Fruit fly (Drosophila melanogaster) whole organism, embryonic: ENCODE measurements around the gene CG17177.

Experiments
- Antp ChIP-seq: fragments of 200-800 bp; sonication (Bioruptor generic); optimal IDR thresholded peaks from 3 replicates; lab custom pipeline; 2016; ENCODE audit warnings: missing biosample characterization, missing genetic modification characterization
- Blimp-1 ChIP-seq: fragments of 200-800 bp; sonication (Bioruptor generic); optimal IDR thresholded peaks from 3 replicates; lab custom pipeline; 2018; ENCODE audit warnings: missing biosample characterization, missing genetic modification characterization, mild to moderate bottlenecking, moderate library complexity, missing genetic modification reagents
- CG10431 ChIP-seq: fragments of 200-800 bp; sonication (Bioruptor generic); optimal IDR thresholded peaks from 3 replicates; lab custom pipeline; 2018; ENCODE audit warnings: missing biosample characterization, mild to moderate bottlenecking, missing genetic modification characterization
- CG10462 ChIP-seq: fragments of 200-800 bp; sonication (Bioruptor generic); optimal IDR thresholded peaks from 2 replicates; lab custom pipeline; 2016; ENCODE audit warnings: missing biosample characterization, missing genetic modification characterization
- CG10543 ChIP-seq: fragments of 200-800 bp; sonication (Bioruptor generic); optimal IDR thresholded peaks from 3 replicates; lab custom pipeline; 2017; ENCODE audit warnings: missing biosample characterization, mild to moderate bottlenecking, missing genetic modification characterization, moderate library complexity
- CG12104 ChIP-seq: fragments of 200-800 bp; sonication (Bioruptor generic); optimal IDR thresholded peaks from 3 replicates; lab custom pipeline; 2016; ENCODE audit warnings: missing biosample characterization, missing genetic modification characterization
- CG12659 ChIP-seq: fragments of 200-800 bp; sonication (Bioruptor generic); optimal IDR thresholded peaks from 3 replicates; lab custom pipeline; 2017; ENCODE audit warnings: mild to moderate bottlenecking, missing biosample characterization, missing genetic modification reagents, missing genetic modification characterization
- CG13296 ChIP-seq: fragments of 200-800 bp; sonication (Bioruptor generic); optimal IDR thresholded peaks from 3 replicates; lab custom pipeline; 2018; ENCODE audit warnings: missing biosample characterization, mild to moderate bottlenecking, missing genetic modification characterization
- CG13624 ChIP-seq: fragments of 200-800 bp; sonication (Bioruptor generic); optimal IDR thresholded peaks from 2 replicates; lab custom pipeline; 2016; ENCODE audit warnings: missing biosample characterization, missing genetic modification characterization
- CG13775 ChIP-seq: fragments of 200-800 bp; sonication (Bioruptor generic); optimal IDR thresholded peaks from 3 replicates; lab custom pipeline; 2017; ENCODE audit warnings: missing biosample characterization, mild to moderate bottlenecking, missing genetic modification characterization
- CG1792 ChIP-seq: fragments of 200-800 bp; sonication (Bioruptor generic); optimal IDR thresholded peaks from 2 replicates; lab custom pipeline; 2016; ENCODE audit warnings: missing biosample characterization, missing genetic modification characterization
- CG2129 ChIP-seq: fragments of 200-800 bp; sonication (Bioruptor generic); IDR thresholded peaks from 2 replicates; pipeline ENCODE4 v1.3.6; 2022; ENCODE audit warnings: missing biosample characterization, missing genetic modification characterization; ENCODE audit not compliant: partially characterized antibody
- CG2678 ChIP-seq: fragments of 200-800 bp; sonication (Bioruptor generic); optimal IDR thresholded peaks from 3 replicates; lab custom pipeline; 2019; ENCODE audit warnings: missing biosample characterization, mild to moderate bottlenecking, missing genetic modification characterization, moderate library complexity
- CG31441 ChIP-seq: fragments of 200-800 bp; sonication (Bioruptor generic); IDR thresholded peaks from 2 replicates; pipeline ENCODE4 v1.3.6; 2022; ENCODE audit warnings: missing biosample characterization, missing genetic modification characterization
- CG34422 ChIP-seq: fragments of 200-800 bp; sonication (Bioruptor generic); IDR thresholded peaks from 3 replicates; pipeline ENCODE4 v1.3.6; 2022; ENCODE audit warnings: missing biosample characterization, missing genetic modification characterization
- CG4328 ChIP-seq: fragments of 200-800 bp; sonication (Bioruptor generic); optimal IDR thresholded peaks from 3 replicates; lab custom pipeline; 2017; ENCODE audit warnings: missing biosample characterization, missing genetic modification reagents, missing genetic modification characterization
- CG7928 ChIP-seq: fragments of 200-800 bp; sonication (Bioruptor generic); optimal IDR thresholded peaks from 2 replicates; lab custom pipeline; 2017; ENCODE audit warnings: missing biosample characterization, mild to moderate bottlenecking, missing genetic modification characterization
- CG9215 ChIP-seq: fragments of 200-800 bp; sonication (Bioruptor generic); IDR thresholded peaks from 2 replicates; pipeline ENCODE4 v1.3.6; 2022; ENCODE audit warnings: missing biosample characterization, missing genetic modification characterization
- CG9437 ChIP-seq: fragments of 200-800 bp; sonication (Bioruptor generic); optimal IDR thresholded peaks from 2 replicates; lab custom pipeline; 2018; ENCODE audit warnings: missing biosample characterization, mild to moderate bottlenecking, missing genetic modification characterization
- Dp ChIP-seq: fragments of 200-800 bp; sonication (Bioruptor generic); optimal IDR thresholded peaks from 2 replicates; lab custom pipeline; 2018; ENCODE audit warnings: missing biosample characterization, mild to moderate bottlenecking, missing genetic modification characterization, moderate library complexity
- Jarid2 ChIP-seq: fragments of 200-800 bp; sonication (Bioruptor generic); optimal IDR thresholded peaks from 3 replicates; lab custom pipeline; 2017; ENCODE audit warnings: mild to moderate bottlenecking, missing biosample characterization, missing genetic modification reagents, missing genetic modification characterization
- Mad ChIP-seq: fragments of 200-800 bp; sonication (Bioruptor generic); optimal IDR thresholded peaks from 2 replicates; lab custom pipeline; 2016; ENCODE audit warnings: missing biosample characterization, missing genetic modification characterization
- Med ChIP-seq: fragments of 200-800 bp; sonication (Bioruptor generic); peaks from one replicate; lab custom pipeline; 2016; ENCODE audit warnings: missing biosample characterization, missing genetic modification characterization, mild to moderate bottlenecking, inconsistent platforms, moderate library complexity
- Pdp1 ChIP-seq, 2 experiments: fragments of 200-800 bp; sonication (Bioruptor generic); optimal IDR thresholded peaks; 3 replicates each; lab custom pipeline; 2016; ENCODE audit warnings: missing biosample characterization in 2 of 2, missing genetic modification characterization in 2 of 2, mild to moderate bottlenecking in 1 of 2, moderate library complexity in 1 of 2
- Ravus ChIP-seq: fragments of 200-800 bp; sonication (Bioruptor generic); IDR thresholded peaks from 2 replicates; pipeline ENCODE4 v1.3.6; 2022; ENCODE audit warnings: missing biosample characterization, missing genetic modification characterization
- Sin3A ChIP-seq: fragments of >200 bp; optimal IDR thresholded peaks from 2 replicates; lab custom pipeline; 2018
- Six4 ChIP-seq: fragments of 200-800 bp; sonication (Bioruptor generic); optimal IDR thresholded peaks from 2 replicates; lab custom pipeline; 2016; ENCODE audit warnings: missing biosample characterization, missing genetic modification characterization
- Taf1 ChIP-seq: fragments of 200-800 bp; sonication (Bioruptor generic); IDR thresholded peaks from 2 replicates; pipeline ENCODE4 v1.3.6; 2022; ENCODE audit warnings: missing biosample characterization, missing genetic modification characterization
- Vsx1 ChIP-seq: fragments of 200-800 bp; sonication (Bioruptor generic); optimal IDR thresholded peaks from 2 replicates; lab custom pipeline; 2017; ENCODE audit warnings: missing biosample characterization, mild to moderate bottlenecking, missing genetic modification characterization, missing genetic modification reagents
- bsh ChIP-seq, 2 experiments: fragments of 200-800 bp; sonication (Bioruptor generic); optimal IDR thresholded peaks; 2 replicates each; lab custom pipeline; 2017 to 2018; ENCODE audit warnings: mild to moderate bottlenecking in 2 of 2, missing biosample characterization in 2 of 2, missing genetic modification characterization in 2 of 2, moderate library complexity in 1 of 2
- disco-r ChIP-seq: fragments of 200-800 bp; sonication (Bioruptor generic); optimal IDR thresholded peaks from 2 replicates; lab custom pipeline; 2016; ENCODE audit warnings: missing biosample characterization, missing genetic modification characterization
- dmrt11E ChIP-seq: fragments of 200-800 bp; sonication (Bioruptor generic); optimal IDR thresholded peaks from 3 replicates; lab custom pipeline; 2018; ENCODE audit warnings: missing biosample characterization, mild to moderate bottlenecking, missing genetic modification characterization, moderate library complexity
- en ChIP-seq: fragments of 200-800 bp; sonication (Bioruptor generic); optimal IDR thresholded peaks from 2 replicates; lab custom pipeline; 2016; ENCODE audit warnings: missing biosample characterization, missing genetic modification characterization
- gt ChIP-seq: fragments of 200-800 bp; sonication (Bioruptor generic); IDR thresholded peaks from 2 replicates; pipeline ENCODE4 v1.3.6; 2022; ENCODE audit warnings: missing biosample characterization, missing genetic modification characterization
- hbn ChIP-seq: fragments of 200-800 bp; sonication (Bioruptor generic); IDR thresholded peaks from 2 replicates; pipeline ENCODE4 v1.3.6; 2022; ENCODE audit warnings: missing biosample characterization, missing genetic modification characterization; ENCODE audit not compliant: partially characterized antibody
- hth ChIP-seq: fragments of >200 bp; optimal IDR thresholded peaks from 2 replicates; lab custom pipeline; 2017; ENCODE audit warnings: inconsistent platforms
- kah ChIP-seq: fragments of 200-800 bp; sonication (Bioruptor generic); optimal IDR thresholded peaks from 2 replicates; lab custom pipeline; 2018; ENCODE audit warnings: missing biosample characterization, mild to moderate bottlenecking, missing genetic modification characterization
- lola ChIP-seq, 3 experiments: fragments of >200 bp in 2 of 3; fragments of 200-800 bp in 1 of 3; sonication (Bioruptor generic) in 1 of 3; optimal IDR thresholded peaks; 2 replicates each; lab custom pipeline; 2017 to 2019; ENCODE audit warnings: missing biosample characterization in 3 of 3, missing genetic modification characterization in 3 of 3, mild to moderate bottlenecking in 1 of 3, moderate library complexity in 1 of 3
- mam ChIP-seq: fragments of 200-800 bp; sonication (Bioruptor generic); optimal IDR thresholded peaks from 3 replicates; lab custom pipeline; 2016; ENCODE audit warnings: missing biosample characterization, missing genetic modification characterization
- mld ChIP-seq: fragments of 200-800 bp; sonication (Bioruptor generic); IDR thresholded peaks from 3 replicates; pipeline ENCODE4 v1.3.6; 2022; ENCODE audit warnings: missing biosample characterization, missing genetic modification characterization; ENCODE audit not compliant: partially characterized antibody
- nmo ChIP-seq: fragments of 200-800 bp; sonication (Bioruptor generic); optimal IDR thresholded peaks from 2 replicates; lab custom pipeline; 2018; ENCODE audit warnings: missing biosample characterization, mild to moderate bottlenecking, missing genetic modification characterization, moderate library complexity
- odd ChIP-seq: fragments of 200-800 bp; sonication (Bioruptor generic); optimal IDR thresholded peaks from 2 replicates; lab custom pipeline; 2017; ENCODE audit warnings: missing biosample characterization, mild to moderate bottlenecking, missing genetic modification characterization
- otp ChIP-seq: fragments of 200-800 bp; sonication (Bioruptor generic); IDR thresholded peaks from 3 replicates; pipeline ENCODE4, ENCODE4 v1.3.6; 2022; ENCODE audit warnings: missing biosample characterization, missing genetic modification characterization
- pum ChIP-seq: fragments of 200-800 bp; sonication (Bioruptor generic); optimal IDR thresholded peaks from 2 replicates; lab custom pipeline; 2016; ENCODE audit warnings: missing biosample characterization, missing genetic modification characterization
- row ChIP-seq: fragments of 200-800 bp; sonication (Bioruptor generic); IDR thresholded peaks from 3 replicates; pipeline ENCODE4 v1.3.6; 2022; ENCODE audit warnings: missing biosample characterization, missing genetic modification characterization
- sd ChIP-seq: fragments of 200-800 bp; sonication (Bioruptor generic); optimal IDR thresholded peaks from 3 replicates; lab custom pipeline; 2018; ENCODE audit warnings: missing biosample characterization, mild to moderate bottlenecking, missing genetic modification characterization, moderate library complexity
- slp2 ChIP-seq: fragments of 200-800 bp; sonication (Bioruptor generic); optimal IDR thresholded peaks from 2 replicates; lab custom pipeline; 2016; ENCODE audit warnings: missing biosample characterization, missing genetic modification characterization
- sqz ChIP-seq: fragments of 200-800 bp; sonication (Bioruptor generic); optimal IDR thresholded peaks from 3 replicates; lab custom pipeline; 2018; ENCODE audit warnings: missing biosample characterization, mild to moderate bottlenecking, missing genetic modification characterization
- tin ChIP-seq: fragments of 200-800 bp; sonication (Bioruptor generic); optimal IDR thresholded peaks from 3 replicates; lab custom pipeline; 2016; ENCODE audit warnings: missing biosample characterization, missing genetic modification characterization
- tna ChIP-seq: fragments of 200-800 bp; sonication (Bioruptor generic); IDR thresholded peaks from 2 replicates; pipeline ENCODE4 v1.3.6; 2022; ENCODE audit warnings: missing biosample characterization, missing genetic modification characterization; ENCODE audit not compliant: partially characterized antibody

The CG17177 gene

DNA sequence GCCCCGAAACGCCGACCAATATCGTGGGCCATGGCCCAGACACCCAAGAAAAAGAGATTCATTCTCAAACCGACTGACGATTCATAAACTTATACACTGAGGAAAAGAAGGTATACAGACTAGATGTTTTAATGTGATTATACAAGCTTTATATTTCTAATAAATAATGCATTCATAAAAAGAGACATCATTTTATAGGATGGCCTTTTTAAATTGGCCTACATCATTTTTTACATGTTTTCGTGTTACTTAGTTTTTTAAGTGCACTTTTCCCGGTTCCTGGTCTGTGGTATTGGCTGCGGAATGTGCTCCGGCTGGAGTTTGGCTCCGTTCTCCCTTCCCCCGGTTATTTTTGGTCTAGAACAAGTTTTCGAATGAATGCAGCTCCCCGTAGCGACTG is 48.9 kb downstream of the CG17177 start (continued):
- TF ChIP-seq tna (GFP tag; lab: Robert Waterston, UW) = no peak
- peak; percentile 50 for TF ChIP-seq Mad (GFP tag; lab: Kevin White, UChicago)
- peak; percentile 66 for TF ChIP-seq pum (GFP tag; lab: Kevin White, UChicago)
- peak; percentile 36 for TF ChIP-seq CG9437
- TF ChIP-seq CG13775 (GFP tag; lab: Kevin White, UChicago) = peak; percentile 74
- peak in 1 of 3 experiments; percentile 94 for TF ChIP-seq lola (GFP tag; optimal IDR thresholded peaks at IDR 0.05; lab: Kevin White, UChicago)
- TF ChIP-seq CG13296 (GFP tag; lab: Kevin White, UChicago) = no peak
- peak; percentile 85 for TF ChIP-seq CG2678 (tag; lab: Kevin White, UChicago)
- peak; percentile 35 for TF ChIP-seq odd (GFP tag; lab: Kevin White, UChicago)
- TF ChIP-seq disco-r (GFP tag; lab: Kevin White, UChicago) = peak; percentile 21
- TF ChIP-seq CG2129 (GFP tag; lab: Robert Waterston, UW) = no peak
- peak; percentile 29 for TF ChIP-seq CG12104 (GFP tag; lab: Kevin White, UChicago)
- no peak for TF ChIP-seq Sin3A (lab: Kevin White, UChicago)
- TF ChIP-seq hbn = no peak
- TF ChIP-seq CG34422 (GFP tag; lab: Robert Waterston, UW) = no peak
- TF ChIP-seq gt (GFP tag; lab: Robert Waterston, UW) = no peak
- TF ChIP-seq tin (GFP tag; lab: Kevin White, UChicago) = peak; percentile 78
- TF ChIP-seq CG12659 = peak; percentile 45
- TF ChIP-seq Taf1 (GFP tag; lab: Robert Waterston, UW) = no peak
- TF ChIP-seq CG10431 = peak; percentile 83
- TF ChIP-seq CG13624 = peak; percentile 62
- TF ChIP-seq Six4 (GFP tag; lab: Kevin White, UChicago) = peak; percentile 84
- peak; percentile 48 for TF ChIP-seq Jarid2 (GFP tag; lab: Kevin White, UChicago)
- TF ChIP-seq CG9215 (GFP tag; lab: Robert Waterston, UW) = peak; percentile 35; the same call in 1 of the 2 replicates
- TF ChIP-seq CG10543 (GFP tag; lab: Kevin White, UChicago) = no peak
- no peak for TF ChIP-seq mld (GFP tag; lab: Robert Waterston, UW)
- no peak for TF ChIP-seq kah (GFP tag; lab: Kevin White, UChicago)
- TF ChIP-seq slp2 = peak; percentile 59

DNA sequence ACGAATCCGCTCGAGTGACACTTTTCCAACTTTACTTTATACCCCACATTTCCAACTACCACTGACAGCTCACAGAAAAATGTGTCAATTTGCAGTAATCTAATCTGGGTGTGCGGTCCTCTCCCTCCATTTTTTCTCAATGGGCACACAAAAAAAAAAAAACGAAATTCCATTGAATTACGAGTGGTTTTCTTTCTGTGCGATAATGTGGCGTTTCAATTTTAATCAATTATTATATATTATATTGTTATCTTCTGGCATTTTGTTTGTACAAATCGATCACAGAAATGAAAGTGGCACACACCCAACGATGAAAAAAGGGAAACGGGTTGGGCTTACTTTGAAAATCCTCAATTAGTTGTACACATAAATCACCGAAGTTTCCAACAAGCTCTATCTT is 51.1 kb downstream of the CG17177 start:
- TF ChIP-seq Blimp-1 (GFP tag; lab: Kevin White, UChicago) (peak; percentile 10), CG7928 (GFP tag; lab: Kevin White, UChicago) (no peak), hth (lab: Kevin White, UChicago) (no peak), CG4328 (GFP tag; lab: Kevin White, UChicago) (no peak), mam (GFP tag; lab: Kevin White, UChicago) (no peak), bsh (GFP tag; optimal IDR thresholded peaks at IDR 0.05; lab: Kevin White, UChicago) (no peak), sd (tag; lab: Kevin White, UChicago) (peak; percentile 92), en (GFP tag; lab: Kevin White, UChicago) (no peak), Vsx1 (GFP tag; lab: Kevin White, UChicago) (peak; percentile 32), otp (GFP tag; lab: Robert Waterston, UW) (no peak), CG10543 (GFP tag; lab: Kevin White, UChicago) (peak; percentile 4), CG31441 (GFP tag; lab: Robert Waterston, UW) (peak; percentile 16; the same call in 1 of the 2 replicates), Antp (GFP tag; lab: Kevin White, UChicago) (no peak), nmo (GFP tag; lab: Kevin White, UChicago) (no peak), sqz (GFP tag; lab: Kevin White, UChicago) (peak; percentile 82), Pdp1 (GFP tag; optimal IDR thresholded peaks at IDR 0.05; lab: Kevin White, UChicago) (peak in 1 of 2 experiments; percentile 18), row (GFP tag; lab: Robert Waterston, UW) (0 out of 3 replicates have a peak, but pooled peaks have one; percentile 11), Dp (GFP tag; lab: Kevin White, UChicago) (no peak), dmrt11E (tag; lab: Kevin White, UChicago) (no peak), slp2 (no peak), CG10431 (peak; percentile 13), CG1792 (GFP tag; lab: Kevin White, UChicago) (no peak), CG10462 (no peak), Ravus (no peak), Med (GFP tag; lab: Kevin White, UChicago) (no peak)
